Worm (Caenorhabditis elegans): ENCODE results near the gene grl-4.

grl-4 gene

ce11 chrIV:7324913-7325312, 14.4 kb upstream of the grl-4 start:
- TF ChIP-seq xbp-1 (tag; optimal IDR thresholded peaks at IDR 0.05) (no peak), ceh-88 (GFP tag; IDR thresholded peaks at IDR 0.05) (no peak), hlh-17 (GFP tag; optimal IDR thresholded peaks at IDR 0.05; ENCODE audit: borderline replicate concordance) (no peak)

ce11 chrIV:7323904-7324303, 13.3 kb upstream of the grl-4 start:
- TF ChIP-seq sox-4 (tag; optimal IDR thresholded peaks at IDR 0.05) (no peak), efl-1 (optimal IDR thresholded peaks at IDR 0.05) (no peak), efl-1 (GFP tag; optimal IDR thresholded peaks at IDR 0.05 in 1 of 2) (peak in 1 of 2 experiments; percentile 54)

- TF ChIP-seq efl-1 (optimal IDR thresholded peaks at IDR 0.05): no peak
- TF ChIP-seq efl-1 (GFP tag; optimal IDR thresholded peaks at IDR 0.05 in 1 of 2): peak in 1 of 2 experiments; percentile 22
- no peak for TF ChIP-seq nhr-12 (tag; optimal IDR thresholded peaks at IDR 0.05)
- TF ChIP-seq nhr-84 (tag; optimal IDR thresholded peaks at IDR 0.05): no peak
These were observed 10.1 kb upstream of the grl-4 start for ce11 chrIV:7320688-7321087.

ce11 chrIV:7319931-7320435, 9.4 kb upstream of the grl-4 start:
- TF ChIP-seq zip-4 (GFP tag; optimal IDR thresholded peaks at IDR 0.05): no peak
- peak in 1 of 2 experiments; percentile 91 for TF ChIP-seq mdl-1 (tag; optimal IDR thresholded peaks at IDR 0.05)
- no peak for TF ChIP-seq mab-9 (GFP tag; IDR thresholded peaks at IDR 0.05)
- peak; percentile 53; the same call in 1 of the 2 replicates for TF ChIP-seq grh-1 (GFP tag; IDR thresholded peaks at IDR 0.05)
- TF ChIP-seq swsn-7 (tag; optimal IDR thresholded peaks at IDR 0.05): peak; percentile 87
- TF ChIP-seq lin-14 (GFP tag; optimal IDR thresholded peaks at IDR 0.05): peak; percentile 100
- TF ChIP-seq nhr-85 (tag): peak; percentile 90
- no peak for TF ChIP-seq ceh-63 (GFP tag; optimal IDR thresholded peaks at IDR 0.05)
- peak; percentile 16 for TF ChIP-seq mef-2 (tag; optimal IDR thresholded peaks at IDR 0.05)
- TF ChIP-seq ceh-90 (tag; optimal IDR thresholded peaks at IDR 0.05): no peak
- TF ChIP-seq nhr-90 (tag; optimal IDR thresholded peaks at IDR 0.05; ENCODE audit: poor library complexity): peak; percentile 67
- TF ChIP-seq elt-2 (tag; optimal IDR thresholded peaks at IDR 0.05): peak; percentile 33
- TF ChIP-seq nhr-76 (tag; optimal IDR thresholded peaks at IDR 0.05): no peak
- peak; percentile 80 for TF ChIP-seq nhr-19 (GFP tag; conservative IDR thresholded peaks at IDR 0.05)
- TF ChIP-seq pax-3 (tag; optimal IDR thresholded peaks at IDR 0.05): no peak
- TF ChIP-seq lir-3 (tag; optimal IDR thresholded peaks at IDR 0.05; ENCODE audit: poor library complexity): peak; percentile 26
- no peak for TF ChIP-seq unc-30 (tag; optimal IDR thresholded peaks at IDR 0.05)
- TF ChIP-seq nhr-84 (tag; optimal IDR thresholded peaks at IDR 0.05): no peak
- no peak for TF ChIP-seq hpl-2 (GFP tag; optimal IDR thresholded peaks at IDR 0.05)
- TF ChIP-seq blmp-1 (tag; optimal IDR thresholded peaks at IDR 0.05): peak; percentile 82
- TF ChIP-seq dsc-1 (tag; optimal IDR thresholded peaks at IDR 0.05): peak; percentile 88
- no peak for TF ChIP-seq unc-62 (GFP tag; optimal IDR thresholded peaks at IDR 0.05)
- TF ChIP-seq alr-1 (tag; optimal IDR thresholded peaks at IDR 0.05; ENCODE audit: borderline replicate concordance): no peak
- TF ChIP-seq C16A3.4 (tag; optimal IDR thresholded peaks at IDR 0.05): peak; percentile 44
- no peak for TF ChIP-seq ets-5 (GFP tag; IDR thresholded peaks at IDR 0.05)
- no peak for TF ChIP-seq sptf-1 (tag; optimal IDR thresholded peaks at IDR 0.05)
- TF ChIP-seq dpl-1 (GFP tag; optimal IDR thresholded peaks at IDR 0.05): peak in 2 of 3 experiments; percentile 50 to 60
- TF ChIP-seq fkh-4 (tag; optimal IDR thresholded peaks at IDR 0.05; ENCODE audit: borderline replicate concordance): peak; percentile 54
- TF ChIP-seq ceh-88 (GFP tag; IDR thresholded peaks at IDR 0.05): peak; percentile 66; the same call in 1 of the 2 replicates
- peak; percentile 66 for TF ChIP-seq isw-1 (GFP tag; IDR thresholded peaks at IDR 0.05)
- TF ChIP-seq aha-1 (tag; optimal IDR thresholded peaks at IDR 0.05): peak; percentile 32
- peak; percentile 95 for TF ChIP-seq nhr-71 (tag; optimal IDR thresholded peaks at IDR 0.05)
- TF ChIP-seq snu-23 (GFP tag; optimal IDR thresholded peaks at IDR 0.05): peak; percentile 92
- no peak for TF ChIP-seq nhr-237 (tag; optimal IDR thresholded peaks at IDR 0.05)
- no peak for TF ChIP-seq pqm-1 (tag; optimal IDR thresholded peaks at IDR 0.05)
- peak; percentile 67 for TF ChIP-seq rnt-1 (tag; optimal IDR thresholded peaks at IDR 0.05)
- TF ChIP-seq xbp-1 (tag; optimal IDR thresholded peaks at IDR 0.05): peak; percentile 74
- peak; percentile 40 for TF ChIP-seq sox-4 (tag; optimal IDR thresholded peaks at IDR 0.05)
- no peak for TF ChIP-seq hlh-4 (tag; optimal IDR thresholded peaks at IDR 0.05)
- no peak for TF ChIP-seq ama-1 (optimal IDR thresholded peaks at IDR 0.05)
- peak; percentile 80 for TF ChIP-seq jun-1 (tag; optimal IDR thresholded peaks at IDR 0.05)
- peak; percentile 15 for TF ChIP-seq fos-1 (tag; optimal IDR thresholded peaks at IDR 0.05)
